Worm (Caenorhabditis elegans): ENCODE measurements around the gene CD4.11.

Gene CD4.11

ce11 chrV:5558590-5558989 lies 26.3 kb upstream of the CD4.11 start, which contains the start of gene glb-5:
Gene glb-5, plus strand, starts transcription at chrV:5558890.
- TF ChIP-seq nhr-28 (tag; optimal IDR thresholded peaks at IDR 0.05): no peak
- TF ChIP-seq dmd-6 (GFP tag; IDR thresholded peaks at IDR 0.05): 0 out of 2 replicates have a peak, but pooled peaks have one; percentile 4

- TF ChIP-seq F37D6.2 (tag; optimal IDR thresholded peaks at IDR 0.05) (no peak), mep-1 (tag; optimal IDR thresholded peaks at IDR 0.05) (no peak), madf-5 (GFP tag; IDR thresholded peaks at IDR 0.05) (no peak), nhr-111 (GFP tag; optimal IDR thresholded peaks at IDR 0.05) (no peak), lin-38 (GFP tag; IDR thresholded peaks at IDR 0.05) (no peak), ztf-7 (tag; optimal IDR thresholded peaks at IDR 0.05) (no peak), nhr-11 (tag; optimal IDR thresholded peaks at IDR 0.05) (no peak), nhr-76 (tag; optimal IDR thresholded peaks at IDR 0.05) (no peak), zfp-2 (tag; optimal IDR thresholded peaks at IDR 0.05) (no peak), nhr-77 (tag; optimal IDR thresholded peaks at IDR 0.05) (peak; percentile 63), hmg-1.1 (GFP tag; IDR thresholded peaks at IDR 0.05) (no peak), gei-8 (GFP tag; optimal IDR thresholded peaks at IDR 0.05) (no peak), Y5F2A.4 (GFP tag; optimal IDR thresholded peaks at IDR 0.05) (no peak), ama-1 (optimal IDR thresholded peaks at IDR 0.05) (no peak), dmd-9 (GFP tag; IDR thresholded peaks at IDR 0.05) (no peak), fos-1 (tag; optimal IDR thresholded peaks at IDR 0.05) (no peak), Y105C5A.15 (GFP tag; IDR thresholded peaks at IDR 0.05) (no peak), duxl-1 (tag; optimal IDR thresholded peaks at IDR 0.05; ENCODE audit: poor library complexity) (no peak), spr-1 (tag; optimal IDR thresholded peaks at IDR 0.05) (no peak), lin-39 (tag; optimal IDR thresholded peaks at IDR 0.05) (no peak), ceh-20 (GFP tag; IDR thresholded peaks at IDR 0.05) (no peak), daf-19 (GFP tag; conservative IDR thresholded peaks at IDR 0.05) (no peak), mxl-3 (GFP tag; optimal IDR thresholded peaks at IDR 0.05) (no peak), pha-4 (GFP tag; IDR thresholded peaks at IDR 0.05) (no peak), pha-4 (tag; optimal IDR thresholded peaks at IDR 0.05) (peak; percentile 26), mes-2 (tag; optimal IDR thresholded peaks at IDR 0.05; ENCODE audit: poor library complexity, severe bottlenecking) (no peak), hif-1 (tag; optimal IDR thresholded peaks at IDR 0.05) (no peak), skn-1 (tag; optimal IDR thresholded peaks at IDR 0.05) (no peak), ZK337.2 (GFP tag; IDR thresholded peaks at IDR 0.05) (no peak), ztf-11 (tag; optimal IDR thresholded peaks at IDR 0.05) (no peak), T20F7.1 (GFP tag; optimal IDR thresholded peaks at IDR 0.05) (no peak), lir-3 (tag; optimal IDR thresholded peaks at IDR 0.05) (no peak), ZK546.5 (tag; optimal IDR thresholded peaks at IDR 0.05) (no peak), daf-8 (GFP tag; IDR thresholded peaks at IDR 0.05) (no peak), zip-11 (GFP tag; IDR thresholded peaks at IDR 0.05) (no peak), snpc-4 (tag; optimal IDR thresholded peaks at IDR 0.05) (no peak), unc-39 (tag; optimal IDR thresholded peaks at IDR 0.05) (no peak), daf-12 (tag; optimal IDR thresholded peaks at IDR 0.05) (no peak), set-16 (GFP tag; IDR thresholded peaks at IDR 0.05) (no peak), nhr-237 (tag; optimal IDR thresholded peaks at IDR 0.05) (no peak), Y48G9A.11 (GFP tag; IDR thresholded peaks at IDR 0.05) (no peak), jun-1 (tag; optimal IDR thresholded peaks at IDR 0.05) (no peak), rbr-2 (tag; optimal IDR thresholded peaks at IDR 0.05) (no peak), madf-9 (GFP tag; conservative IDR thresholded peaks at IDR 0.05) (no peak), daf-16 (GFP tag; optimal IDR thresholded peaks at IDR 0.05) (no peak), daf-16 (tag; optimal IDR thresholded peaks at IDR 0.05) (peak; percentile 99), ceh-44 (GFP tag; IDR thresholded peaks at IDR 0.05) (no peak), unc-62 (GFP tag; optimal IDR thresholded peaks at IDR 0.05 in 1 of 2) (peak in 1 of 2 experiments; percentile 28), unc-62 (tag; optimal IDR thresholded peaks at IDR 0.05) (no peak), ceh-62 (tag; optimal IDR thresholded peaks at IDR 0.05) (no peak)
Measured at ce11 chrV:5559882-5560281, 25.1 kb upstream of the CD4.11 start.

Data from whole organism, L4 larva.